Worm (Caenorhabditis elegans): ENCODE measurements around the gene mics-1.

DNA sequence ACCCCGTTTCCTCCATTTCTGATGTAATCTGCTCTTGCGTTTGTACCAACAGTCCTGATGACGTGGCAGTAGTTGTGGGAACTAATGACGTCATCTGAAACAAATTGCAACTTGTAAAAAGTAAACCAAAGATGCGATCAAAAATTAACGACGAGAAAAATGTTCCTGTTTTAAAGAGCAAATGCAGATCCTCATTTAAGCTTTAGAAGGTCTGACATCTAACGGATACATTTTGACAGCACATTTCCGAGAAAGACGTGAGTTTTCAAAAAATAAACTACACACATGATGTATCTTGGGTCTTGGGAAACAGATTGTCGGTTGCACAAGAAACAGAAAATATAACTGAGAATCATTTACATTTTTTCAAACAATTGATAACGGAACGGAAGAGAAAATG is 37.4 kb upstream of the mics-1 start, which contains the start of gene H09F14.1:
- TF ChIP-seq unc-62 (GFP tag; optimal IDR thresholded peaks at IDR 0.05) (no peak), elt-1 (tag; optimal IDR thresholded peaks at IDR 0.05; ENCODE audit: borderline replicate concordance, insufficient read depth) (no peak), ztf-11 (tag; optimal IDR thresholded peaks at IDR 0.05) (no peak), M03D4.4 (tag; optimal IDR thresholded peaks at IDR 0.05) (no peak)

Measured in whole organism, mixed stage, embryonic.